Fruit fly (Drosophila melanogaster): Measurements from ENCODE around the gene CAH5.
A peak's percentile ranks its signal among the peaks of the same experiment; 100 is the strongest.

Gene CAH5

DNA sequence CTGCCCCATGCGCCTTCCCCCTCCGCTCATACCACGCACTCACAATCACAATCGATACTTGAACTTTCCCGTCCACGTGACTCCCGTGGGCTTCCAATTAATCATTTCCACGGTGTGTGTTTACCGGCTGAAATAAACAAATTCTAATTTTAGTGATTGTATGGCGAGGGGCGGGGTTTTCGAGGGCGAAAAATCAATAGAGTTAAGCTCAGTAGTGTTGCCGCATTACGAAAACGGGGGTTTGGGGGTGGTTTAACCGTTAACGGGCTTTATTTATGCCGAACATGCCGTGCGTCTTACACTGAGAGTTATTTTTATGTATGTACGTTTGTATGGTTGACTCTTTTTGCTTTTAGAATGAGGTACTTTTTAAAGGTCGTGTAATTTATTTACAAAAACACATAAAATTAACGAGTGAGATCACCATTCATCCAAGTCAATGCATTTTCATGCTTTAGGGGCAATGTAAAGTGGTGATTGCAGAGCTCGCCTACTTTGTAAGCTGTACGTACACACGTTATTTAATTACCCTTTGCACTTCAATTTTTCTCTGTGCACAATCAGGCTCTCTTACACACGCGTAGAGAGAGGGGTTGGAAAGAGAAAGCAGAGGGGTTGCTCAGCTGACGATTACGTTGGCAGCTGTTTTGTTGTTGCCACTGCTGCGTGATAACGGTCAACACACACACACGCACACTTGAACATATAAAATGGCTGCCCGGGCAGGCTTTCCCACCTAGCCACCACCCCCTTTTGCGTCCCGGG is 40.1 kb upstream of the CAH5 start (continued):
- TF ChIP-seq Abd-B (GFP tag; optimal IDR thresholded peaks at IDR 0.05) (peak; percentile 77), Sox100B (GFP tag; optimal IDR thresholded peaks at IDR 0.05) (peak; percentile 81), CG13123 (GFP tag; optimal IDR thresholded peaks at IDR 0.05) (peak; percentile 53), vnd (GFP tag; IDR thresholded peaks at IDR 0.05; ENCODE audit: partially characterized antibody) (no peak), CG3065 (GFP tag; optimal IDR thresholded peaks at IDR 0.05) (peak; percentile 71), CG13894 (tag; optimal IDR thresholded peaks at IDR 0.05) (no peak), al (GFP tag; IDR thresholded peaks at IDR 0.05) (no peak), Dll (GFP tag; IDR thresholded peaks at IDR 0.05; ENCODE audit: partially characterized antibody) (no peak), CG9609 (GFP tag; optimal IDR thresholded peaks at IDR 0.05) (peak; percentile 87), fd102C (GFP tag; optimal IDR thresholded peaks at IDR 0.05) (peak; percentile 32), pnt (GFP tag; optimal IDR thresholded peaks at IDR 0.05) (peak; percentile 83), CG1024 (GFP tag; IDR thresholded peaks at IDR 0.05) (no peak), Hr39 (optimal IDR thresholded peaks at IDR 0.05) (no peak), HLH3B (GFP tag; IDR thresholded peaks at IDR 0.05) (no peak), CrebB (tag; optimal IDR thresholded peaks at IDR 0.05) (peak; percentile 76), sens-2 (GFP tag; IDR thresholded peaks at IDR 0.05) (no peak), grn (GFP tag; optimal IDR thresholded peaks at IDR 0.05) (no peak), exex (tag; optimal IDR thresholded peaks at IDR 0.05) (peak; percentile 67), Meics (GFP tag; optimal IDR thresholded peaks at IDR 0.05) (peak; percentile 89), CG31388 (GFP tag; optimal IDR thresholded peaks at IDR 0.05) (peak; percentile 21), jing (GFP tag; optimal IDR thresholded peaks at IDR 0.05) (no peak), CG6689 (GFP tag; IDR thresholded peaks at IDR 0.05) (no peak), CG3838 (GFP tag; optimal IDR thresholded peaks at IDR 0.05) (peak; percentile 73), lab (GFP tag; optimal IDR thresholded peaks at IDR 0.05) (peak; percentile 89), gsb-n (tag; optimal IDR thresholded peaks at IDR 0.05) (peak; percentile 74), ftz-f1 (GFP tag; optimal IDR thresholded peaks at IDR 0.05) (no peak), amos (GFP tag; IDR thresholded peaks at IDR 0.05; ENCODE audit: partially characterized antibody) (no peak), Gsc (GFP tag; IDR thresholded peaks at IDR 0.05) (no peak), dmrt11E (tag; optimal IDR thresholded peaks at IDR 0.05) (peak; percentile 85), sna (GFP tag; IDR thresholded peaks at IDR 0.05; ENCODE audit: partially characterized antibody) (no peak), CG17186 (GFP tag; optimal IDR thresholded peaks at IDR 0.05) (peak; percentile 15), pzg (GFP tag; optimal IDR thresholded peaks at IDR 0.05) (no peak), Aef1 (GFP tag; IDR thresholded peaks at IDR 0.05) (no peak), vvl (GFP tag; IDR thresholded peaks at IDR 0.05) (no peak), mld (GFP tag; IDR thresholded peaks at IDR 0.05; ENCODE audit: partially characterized antibody) (no peak), ind (GFP tag; optimal IDR thresholded peaks at IDR 0.05) (peak; percentile 85), ttk (GFP tag; IDR thresholded peaks at IDR 0.05) (no peak), CG10543 (GFP tag; optimal IDR thresholded peaks at IDR 0.05) (peak; percentile 82), CG8765 (GFP tag; IDR thresholded peaks at IDR 0.05) (no peak), kah (GFP tag; optimal IDR thresholded peaks at IDR 0.05) (peak; percentile 34), CG12299 (tag; optimal IDR thresholded peaks at IDR 0.05) (peak; percentile 75), Hr51 (GFP tag; optimal IDR thresholded peaks at IDR 0.05) (peak; percentile 80 to 85), peb (GFP tag; IDR thresholded peaks at IDR 0.05) (no peak), Nf-YB (GFP tag; optimal IDR thresholded peaks at IDR 0.05) (peak; percentile 66), CG9437 (GFP tag; optimal IDR thresholded peaks at IDR 0.05) (peak; percentile 73), Hr3 (GFP tag; optimal IDR thresholded peaks at IDR 0.05) (peak; percentile 85), sob (GFP tag; IDR thresholded peaks at IDR 0.05) (no peak), ab (GFP tag; optimal IDR thresholded peaks at IDR 0.05) (peak; percentile 42), BEAF-32 (GFP tag; optimal IDR thresholded peaks at IDR 0.05) (no peak), stwl (tag; optimal IDR thresholded peaks at IDR 0.05) (no peak)
